Fruit fly (Drosophila melanogaster) whole organism, embryonic: Measurements from ENCODE around the gene CG5326.

Experiments
- Atf-2 ChIP-seq: fragments of 200-800 bp; sonication (Bioruptor generic); optimal IDR thresholded peaks from 2 replicates; lab custom pipeline; 2016; ENCODE audit warnings: missing biosample characterization, missing genetic modification characterization
- Atf3 ChIP-seq: fragments of 200-800 bp; sonication (Bioruptor generic); optimal IDR thresholded peaks from 3 replicates; lab custom pipeline; 2016; ENCODE audit warnings: missing biosample characterization, missing genetic modification characterization
- Awh ChIP-seq: fragments of 200-800 bp; sonication (Bioruptor generic); IDR thresholded peaks from 2 replicates; pipeline ENCODE4, ENCODE4 v1.3.6; 2022; ENCODE audit warnings: missing biosample characterization, missing genetic modification characterization
- BtbVII ChIP-seq: fragments of 200-800 bp; sonication (Bioruptor generic); optimal IDR thresholded peaks from 3 replicates; lab custom pipeline; 2017; ENCODE audit warnings: missing biosample characterization, mild to moderate bottlenecking, missing genetic modification characterization
- CG10321 ChIP-seq: fragments of 200-800 bp; sonication (Bioruptor generic); IDR thresholded peaks from 2 replicates; pipeline ENCODE4 v1.3.6; 2022; ENCODE audit warnings: missing biosample characterization, missing genetic modification characterization
- CG11093 ChIP-seq: fragments of 200-800 bp; sonication (Bioruptor generic); IDR thresholded peaks from 3 replicates; pipeline ENCODE4 v1.3.6; 2022; ENCODE audit warnings: missing biosample characterization, missing genetic modification characterization
- CG11504 ChIP-seq: fragments of 200-800 bp; sonication (Bioruptor generic); optimal IDR thresholded peaks from 3 replicates; lab custom pipeline; 2019; ENCODE audit warnings: missing biosample characterization, mild to moderate bottlenecking, missing genetic modification characterization, moderate library complexity
- CG12071 ChIP-seq: fragments of 200-800 bp; sonication (Bioruptor generic); optimal IDR thresholded peaks from 3 replicates; lab custom pipeline; 2018; ENCODE audit warnings: missing biosample characterization, mild to moderate bottlenecking, missing genetic modification characterization
- CG12155 ChIP-seq: fragments of 200-800 bp; sonication (Bioruptor generic); optimal IDR thresholded peaks from 3 replicates; lab custom pipeline; 2016; ENCODE audit warnings: missing biosample characterization, missing genetic modification characterization
- CG13287 ChIP-seq: fragments of 200-800 bp; sonication (Bioruptor generic); IDR thresholded peaks from 2 replicates; pipeline ENCODE4 v1.3.6; 2022; ENCODE audit warnings: missing biosample characterization, missing genetic modification characterization; ENCODE audit not compliant: partially characterized antibody
- CG14860 ChIP-seq: fragments of 200-800 bp; sonication (Bioruptor generic); IDR thresholded peaks from 3 replicates; pipeline ENCODE4 v1.3.6; 2022; ENCODE audit warnings: missing biosample characterization, missing genetic modification characterization; ENCODE audit not compliant: partially characterized antibody
- CG16863 ChIP-seq: fragments of 200-800 bp; sonication (Bioruptor generic); optimal IDR thresholded peaks from 3 replicates; lab custom pipeline; 2016; ENCODE audit warnings: missing biosample characterization, missing genetic modification characterization
- CG17328 ChIP-seq: fragments of 200-800 bp; sonication (Bioruptor generic); IDR thresholded peaks from 2 replicates; pipeline ENCODE4 v1.3.6; 2022; ENCODE audit warnings: missing biosample characterization, missing genetic modification characterization
- CG31224 ChIP-seq: fragments of 200-800 bp; sonication (Bioruptor generic); IDR thresholded peaks from 2 replicates; pipeline ENCODE4 v1.3.6; 2022; ENCODE audit warnings: missing biosample characterization, missing genetic modification characterization
- CG3281 ChIP-seq: fragments of 200-800 bp; sonication (Bioruptor generic); optimal IDR thresholded peaks from 3 replicates; lab custom pipeline; 2017; ENCODE audit warnings: missing biosample characterization, mild to moderate bottlenecking, missing genetic modification characterization
- CG3847 ChIP-seq: fragments of 200-800 bp; sonication (Bioruptor generic); IDR thresholded peaks from 2 replicates; pipeline ENCODE4 v1.3.6; 2022; ENCODE audit warnings: missing biosample characterization, missing genetic modification characterization
- CG4730 ChIP-seq: fragments of 200-800 bp; sonication (Bioruptor generic); IDR thresholded peaks from 2 replicates; pipeline ENCODE4 v1.3.6; 2022; ENCODE audit warnings: missing biosample characterization, missing genetic modification characterization
- CG7372 ChIP-seq: fragments of 200-800 bp; sonication (Bioruptor generic); IDR thresholded peaks from 2 replicates; pipeline ENCODE4 v1.3.6; 2022; ENCODE audit warnings: missing biosample characterization, missing genetic modification characterization
- CG8478 ChIP-seq: fragments of >200 bp; optimal IDR thresholded peaks from 2 replicates; lab custom pipeline; 2018
- CHES-1-like ChIP-seq: fragments of 200-800 bp; sonication (Bioruptor generic); optimal IDR thresholded peaks from 2 replicates; lab custom pipeline; 2016; ENCODE audit warnings: missing biosample characterization, missing genetic modification characterization
- CTCF ChIP-seq: fragments of 200-800 bp; sonication (Bioruptor generic); optimal IDR thresholded peaks from 2 replicates; lab custom pipeline; 2017; ENCODE audit warnings: missing biosample characterization, mild to moderate bottlenecking, missing genetic modification characterization, moderate library complexity
- Camta ChIP-seq: fragments of 200-800 bp; sonication (Bioruptor generic); optimal IDR thresholded peaks from 2 replicates; lab custom pipeline; 2016; ENCODE audit warnings: missing biosample characterization, missing genetic modification characterization
- Doc2 ChIP-seq: fragments of 200-800 bp; sonication (Bioruptor generic); IDR thresholded peaks from 2 replicates; pipeline ENCODE4 v1.3.6; 2022; ENCODE audit warnings: missing biosample characterization, missing genetic modification characterization
- Dp ChIP-seq: fragments of 200-800 bp; sonication (Bioruptor generic); optimal IDR thresholded peaks from 2 replicates; lab custom pipeline; 2018; ENCODE audit warnings: missing biosample characterization, mild to moderate bottlenecking, missing genetic modification characterization, moderate library complexity
- GATAe ChIP-seq: fragments of 200-800 bp; sonication (Bioruptor generic); conservative IDR thresholded peaks from 2 replicates; pipeline ENCODE4 v1.3.6; 2022; ENCODE audit warnings: missing biosample characterization, missing genetic modification characterization
- Hsf ChIP-seq: fragments of 200-800 bp; sonication (Bioruptor generic); optimal IDR thresholded peaks from 3 replicates; lab custom pipeline; 2016; ENCODE audit warnings: missing biosample characterization, missing genetic modification characterization
- Jarid2 ChIP-seq: fragments of 200-800 bp; sonication (Bioruptor generic); optimal IDR thresholded peaks from 3 replicates; lab custom pipeline; 2017; ENCODE audit warnings: mild to moderate bottlenecking, missing biosample characterization, missing genetic modification reagents, missing genetic modification characterization
- NC2β ChIP-seq: fragments of 200-800 bp; sonication (Bioruptor generic); optimal IDR thresholded peaks from 2 replicates; lab custom pipeline; 2016; ENCODE audit warnings: missing biosample characterization, missing genetic modification characterization
- NK7.1 ChIP-seq: fragments of 200-800 bp; sonication (Bioruptor generic); optimal IDR thresholded peaks from 3 replicates; lab custom pipeline; 2016; ENCODE audit warnings: missing biosample characterization, missing genetic modification characterization
- Ptx1 ChIP-seq: fragments of 200-800 bp; sonication (Bioruptor generic); IDR thresholded peaks from 2 replicates; pipeline ENCODE4 v1.3.6; 2022; ENCODE audit warnings: missing biosample characterization, missing genetic modification characterization
- Sry-β ChIP-seq: fragments of 200-800 bp; sonication (Bioruptor generic); optimal IDR thresholded peaks from 2 replicates; lab custom pipeline; 2018; ENCODE audit warnings: missing biosample characterization, mild to moderate bottlenecking, missing genetic modification characterization, moderate library complexity
- TFAM ChIP-seq: fragments of 200-800 bp; sonication (Bioruptor generic); optimal IDR thresholded peaks from 2 replicates; lab custom pipeline; 2017; ENCODE audit warnings: missing biosample characterization, missing genetic modification characterization, inconsistent platforms
- Tbp ChIP-seq: fragments of >200 bp; optimal IDR thresholded peaks from 2 replicates; lab custom pipeline; 2018; ENCODE audit warnings: missing biosample characterization, missing genetic modification characterization
- abd-A ChIP-seq: fragments of 200-800 bp; sonication (Bioruptor generic); optimal IDR thresholded peaks from 3 replicates; lab custom pipeline; 2019; ENCODE audit warnings: missing biosample characterization, mild to moderate bottlenecking, missing genetic modification characterization, moderate library complexity
- bbx ChIP-seq: fragments of 200-800 bp; sonication (Bioruptor generic); IDR thresholded peaks from 2 replicates; pipeline ENCODE4 v1.3.6; 2022; ENCODE audit warnings: missing biosample characterization, missing genetic modification characterization; ENCODE audit not compliant: partially characterized antibody
- bowl ChIP-seq: fragments of 200-800 bp; sonication (Bioruptor generic); IDR thresholded peaks from 2 replicates; pipeline ENCODE4 v1.3.6; 2022; ENCODE audit warnings: missing biosample characterization, missing genetic modification characterization
- btn ChIP-seq: fragments of 200-800 bp; sonication (Bioruptor generic); optimal IDR thresholded peaks from 2 replicates; lab custom pipeline; 2016; ENCODE audit warnings: missing biosample characterization, missing genetic modification characterization
- caup ChIP-seq: fragments of 200-800 bp; sonication (Bioruptor generic); optimal IDR thresholded peaks from 3 replicates; lab custom pipeline; 2017; ENCODE audit warnings: missing biosample characterization, mild to moderate bottlenecking, missing genetic modification characterization, moderate library complexity; ENCODE audit not compliant: severe bottlenecking
- disco-r ChIP-seq: fragments of 200-800 bp; sonication (Bioruptor generic); optimal IDR thresholded peaks from 2 replicates; lab custom pipeline; 2016; ENCODE audit warnings: missing biosample characterization, missing genetic modification characterization
- en ChIP-seq: fragments of 200-800 bp; sonication (Bioruptor generic); optimal IDR thresholded peaks from 2 replicates; lab custom pipeline; 2016; ENCODE audit warnings: missing biosample characterization, missing genetic modification characterization
- insv ChIP-seq, 2 experiments: fragments of 200-800 bp; sonication (Bioruptor generic); optimal IDR thresholded peaks; 3 replicates each; lab custom pipeline; 2016 to 2018; ENCODE audit warnings: missing biosample characterization in 2 of 2, missing genetic modification characterization in 2 of 2
- kah ChIP-seq: fragments of 200-800 bp; sonication (Bioruptor generic); optimal IDR thresholded peaks from 2 replicates; lab custom pipeline; 2018; ENCODE audit warnings: missing biosample characterization, mild to moderate bottlenecking, missing genetic modification characterization
- nerfin-1 ChIP-seq: fragments of 200-800 bp; sonication (Bioruptor generic); optimal IDR thresholded peaks from 3 replicates; lab custom pipeline; 2019; ENCODE audit warnings: missing biosample characterization, mild to moderate bottlenecking, missing genetic modification characterization, moderate library complexity
- psq ChIP-seq: fragments of 200-800 bp; sonication (Bioruptor generic); optimal IDR thresholded peaks from 2 replicates; lab custom pipeline; 2017; ENCODE audit warnings: missing biosample characterization, missing genetic modification characterization
- sna ChIP-seq: fragments of 200-800 bp; sonication (Bioruptor generic); IDR thresholded peaks from 2 replicates; pipeline ENCODE4 v1.3.6; 2022; ENCODE audit warnings: missing biosample characterization, missing genetic modification characterization; ENCODE audit not compliant: partially characterized antibody
- so ChIP-seq: fragments of 200-800 bp; sonication (Bioruptor generic); IDR thresholded peaks from 3 replicates; pipeline ENCODE4 v1.3.6; 2022; ENCODE audit warnings: missing biosample characterization, missing genetic modification characterization
- ssp ChIP-seq: fragments of 200-800 bp; sonication (Bioruptor generic); IDR thresholded peaks from 2 replicates; pipeline ENCODE4 v1.3.6; 2022; ENCODE audit warnings: missing biosample characterization, missing genetic modification characterization
- tap ChIP-seq: fragments of 200-800 bp; optimal IDR thresholded peaks from 3 replicates; lab custom pipeline; 2019; ENCODE audit warnings: missing biosample characterization, mild to moderate bottlenecking, missing genetic modification characterization, moderate library complexity
- trem ChIP-seq: fragments of 200-800 bp; optimal IDR thresholded peaks from 3 replicates; lab custom pipeline; 2019; ENCODE audit warnings: missing biosample characterization, mild to moderate bottlenecking, missing genetic modification characterization, moderate library complexity
- tup ChIP-seq: fragments of 200-800 bp; sonication (Bioruptor generic); optimal IDR thresholded peaks from 2 replicates; lab custom pipeline; 2016; ENCODE audit warnings: missing biosample characterization, mild to moderate bottlenecking, missing genetic modification characterization, moderate library complexity
- unc-4 ChIP-seq: fragments of 200-800 bp; sonication (Bioruptor generic); IDR thresholded peaks from 2 replicates; pipeline ENCODE4 v1.3.6; 2022; ENCODE audit warnings: missing biosample characterization, missing genetic modification characterization; ENCODE audit not compliant: partially characterized antibody
- wdn ChIP-seq: fragments of 200-800 bp; sonication (Bioruptor generic); IDR thresholded peaks from 2 replicates; pipeline ENCODE4 v1.3.6; 2022; ENCODE audit warnings: missing biosample characterization, missing genetic modification characterization
- wek ChIP-seq: fragments of 200-800 bp; sonication (Bioruptor generic); optimal IDR thresholded peaks from 3 replicates; lab custom pipeline; 2018; ENCODE audit warnings: missing biosample characterization, mild to moderate bottlenecking, missing genetic modification characterization, moderate library complexity

The CG5326 gene

dm6 chr3R:22589311-22589710 is 49.6 kb upstream of the CG5326 start (continued):
- TF ChIP-seq kah (GFP tag; lab: Kevin White, UChicago), result peak; percentile 13
- TF ChIP-seq insv (GFP tag; optimal IDR thresholded peaks at IDR 0.05; lab: Kevin White, UChicago), result no peak
- TF ChIP-seq CG16863, result no peak
- TF ChIP-seq btn (GFP tag; lab: Kevin White, UChicago), result no peak
- TF ChIP-seq Tbp (GFP tag; lab: Kevin White, UChicago), result no peak
- no peak for TF ChIP-seq abd-A (tag; lab: Kevin White, UChicago)
- no peak for TF ChIP-seq CTCF
- TF ChIP-seq CG31224 (GFP tag; lab: Robert Waterston, UW), result no peak
- no peak for TF ChIP-seq Dp (GFP tag; lab: Kevin White, UChicago)
- TF ChIP-seq CHES-1-like (GFP tag; lab: Kevin White, UChicago), result no peak
- no peak for TF ChIP-seq psq (GFP tag; lab: Kevin White, UChicago)
- no peak for TF ChIP-seq Atf-2 (GFP tag; lab: Kevin White, UChicago)
- TF ChIP-seq CG7372, result no peak
- no peak for TF ChIP-seq unc-4 (GFP tag; lab: Robert Waterston, UW)
- TF ChIP-seq ssp, result no peak
- TF ChIP-seq disco-r, result no peak
- peak; percentile 29 for TF ChIP-seq Atf3 (GFP tag; lab: Kevin White, UChicago)
- no peak for TF ChIP-seq en (GFP tag; lab: Kevin White, UChicago)
- peak; percentile 0 for TF ChIP-seq Hsf (GFP tag; lab: Kevin White, UChicago)
- peak; percentile 39 for TF ChIP-seq Sry-β (GFP tag; lab: Kevin White, UChicago)
- no peak for TF ChIP-seq Doc2 (GFP tag; lab: Robert Waterston, UW)
- TF ChIP-seq Jarid2 (GFP tag; lab: Kevin White, UChicago), result peak; percentile 30
- TF ChIP-seq caup (GFP tag; lab: Kevin White, UChicago), result peak; percentile 32
- TF ChIP-seq CG4730 (GFP tag; lab: Robert Waterston, UW), result no peak
- TF ChIP-seq tup (GFP tag; lab: Kevin White, UChicago), result no peak
- no peak for TF ChIP-seq NC2β (GFP tag; lab: Kevin White, UChicago)
- no peak for TF ChIP-seq CG3281
- TF ChIP-seq GATAe (GFP tag; lab: Robert Waterston, UW), result no peak
- peak; percentile 74 for TF ChIP-seq wek (GFP tag; lab: Kevin White, UChicago)
- TF ChIP-seq CG11504 (tag; lab: Kevin White, UChicago), result peak; percentile 65
- no peak for TF ChIP-seq CG10321 (GFP tag; lab: Robert Waterston, UW)
- TF ChIP-seq CG8478 (lab: Kevin White, UChicago), result no peak
- TF ChIP-seq Awh (GFP tag; lab: Robert Waterston, UW), result no peak
- peak; percentile 59 for TF ChIP-seq tap
- TF ChIP-seq bbx (GFP tag; lab: Robert Waterston, UW), result no peak
- TF ChIP-seq nerfin-1 (tag; lab: Kevin White, UChicago), result peak; percentile 44
- no peak for TF ChIP-seq CG3847
- TF ChIP-seq CG14860 (GFP tag; lab: Robert Waterston, UW), result no peak
- TF ChIP-seq Camta (GFP tag; lab: Kevin White, UChicago), result no peak
- TF ChIP-seq trem (tag; lab: Kevin White, UChicago), result no peak
- TF ChIP-seq sna (GFP tag; lab: Robert Waterston, UW), result no peak
- peak; percentile 20 for TF ChIP-seq BtbVII (GFP tag; lab: Kevin White, UChicago)
- no peak for TF ChIP-seq CG11093
- peak; percentile 56 for TF ChIP-seq CG12071
- no peak for TF ChIP-seq NK7.1 (GFP tag; lab: Kevin White, UChicago)
- no peak for TF ChIP-seq CG13287
- TF ChIP-seq CG17328 (GFP tag; lab: Robert Waterston, UW), result no peak
- TF ChIP-seq Ptx1, result no peak
- no peak for TF ChIP-seq so
- no peak for TF ChIP-seq bowl (GFP tag; lab: Robert Waterston, UW)
- TF ChIP-seq CG12155 (GFP tag; lab: Kevin White, UChicago), result no peak
- TF ChIP-seq TFAM (GFP tag; lab: Kevin White, UChicago), result peak; percentile 39
- TF ChIP-seq wdn, result no peak
